Worm (Caenorhabditis elegans) whole organism, L4 larva: ENCODE data around the gene shc-2.

Source experiments
- R02D3.7 ChIP-seq: fragments of 150-350 bp; sonication (generic microtip); optimal IDR thresholded peaks from 3 replicates; lab custom pipeline; 2014; ENCODE audit warnings: missing biosample characterization, missing genetic modification characterization
- egl-27 ChIP-seq: sonication (generic microtip); optimal IDR thresholded peaks from 3 replicates; lab custom pipeline; 2017; ENCODE audit warnings: missing biosample characterization, missing genetic modification reagents, missing genetic modification characterization
- jun-1 ChIP-seq: fragments of 150-350 bp; optimal IDR thresholded peaks from 2 replicates; lab custom pipeline; 2014; ENCODE audit warnings: missing biosample characterization, missing genetic modification reagents, missing genetic modification characterization
- lin-13 ChIP-seq: fragments of 150-350 bp; optimal IDR thresholded peaks from 2 replicates; lab custom pipeline; 2014; ENCODE audit warnings: missing biosample characterization, missing genetic modification reagents, missing genetic modification characterization
- lin-39 ChIP-seq: fragments of 150-350 bp; optimal IDR thresholded peaks from 2 replicates; lab custom pipeline; 2014; ENCODE audit warnings: missing biosample characterization, missing genetic modification reagents, missing genetic modification characterization
- mdl-1 ChIP-seq, 2 experiments: fragments of 150-350 bp in 1 of 2; sonication (generic microtip) in 1 of 2; optimal IDR thresholded peaks; 2 replicates each; lab custom pipeline; 2014 to 2017; ENCODE audit warnings: missing biosample characterization in 2 of 2, missing genetic modification characterization in 2 of 2
- nhr-111 ChIP-seq: fragments of 200-800 bp; sonication (Bioruptor generic); optimal IDR thresholded peaks from 2 replicates; lab custom pipeline; 2018; ENCODE audit warnings: mild to moderate bottlenecking, missing genetic modification characterization, missing compliant biosample characterization
- nhr-25 ChIP-seq: sonication (generic microtip); optimal IDR thresholded peaks from 2 replicates; lab custom pipeline; 2017; ENCODE audit warnings: missing genetic modification characterization, mild to moderate bottlenecking, missing compliant biosample characterization, antibody characterized with exemption, moderate library complexity, borderline replicate concordance; ENCODE audit not compliant: insufficient read depth
- pha-4 ChIP-seq, 2 experiments: fragments of 150-350 bp in 1 of 2; fragments of 200-800 bp in 1 of 2; sonication (Bioruptor generic) in 1 of 2; IDR thresholded peaks in 1 of 2; optimal IDR thresholded peaks in 1 of 2; 2 replicates each; pipeline versions ENCODE4 v1.3.6 to Lab custom; 2014 to 2022; ENCODE audit warnings: missing genetic modification characterization in 2 of 2, missing genetic modification reagents in 2 of 2, missing biosample characterization in 1 of 2, missing compliant biosample characterization in 1 of 2
- unc-62 ChIP-seq, 3 experiments: fragments of 150-350 bp in 1 of 3; sonication (generic microtip); optimal IDR thresholded peaks in 2 of 3; peaks in 1 of 3; 1 replicate in 1 of 3; 2 replicates in 2 of 3; lab custom pipeline; 2014 to 2017; ENCODE audit warnings: missing biosample characterization in 3 of 3, missing genetic modification characterization in 3 of 3, missing genetic modification reagents in 3 of 3, missing genotype in 1 of 3
- ztf-11 ChIP-seq: fragments of 150-350 bp; optimal IDR thresholded peaks from 2 replicates; lab custom pipeline; 2014; ENCODE audit warnings: missing biosample characterization, missing genetic modification characterization

ce11 chrII:5018578-5018977, 49.6 kb downstream of the shc-2 start:
- TF ChIP-seq lin-13 (GFP tag; lab: Kevin White, UChicago) (no peak), ztf-11 (no peak), mdl-1 (tag; optimal IDR thresholded peaks at IDR 0.05; lab: Kevin White, UChicago) (no peak), egl-27 (tag; lab: Kevin White, UChicago) (no peak), nhr-111 (GFP tag; lab: Kevin White, UChicago) (no peak), lin-39 (tag; lab: Kevin White, UChicago) (no peak), nhr-25 (tag; lab: Kevin White, UChicago) (no peak), jun-1 (tag; lab: Kevin White, UChicago) (no peak), unc-62 (GFP tag; optimal IDR thresholded peaks at IDR 0.05 in 1 of 2; lab: Kevin White, UChicago) (peak in 1 of 2 experiments; percentile 77), unc-62 (tag; optimal IDR thresholded peaks at IDR 0.05; lab: Kevin White, UChicago) (no peak), R02D3.7 (tag; lab: Kevin White, UChicago) (no peak), pha-4 (GFP tag; IDR thresholded peaks at IDR 0.05; lab: Robert Waterston, UW) (no peak), pha-4 (tag; optimal IDR thresholded peaks at IDR 0.05; lab: Kevin White, UChicago) (no peak)
